Worm (Caenorhabditis elegans): ENCODE results near the gene egl-20.

The egl-20 gene

ce11 chrIV:9802711-9803110 is 12.6 kb downstream of the egl-20 start, which contains the start of gene fat-3:
Gene fat-3 (plus strand): TSS chrIV:9803023.
- TF ChIP-seq snpc-4 (tag; optimal IDR thresholded peaks at IDR 0.05), result no peak
- TF ChIP-seq hlh-1 (tag; optimal IDR thresholded peaks at IDR 0.05), result no peak
- no peak for TF ChIP-seq M03D4.4 (tag; optimal IDR thresholded peaks at IDR 0.05)
- TF ChIP-seq mls-2 (tag; optimal IDR thresholded peaks at IDR 0.05), result no peak
- TF ChIP-seq ztf-11 (tag; optimal IDR thresholded peaks at IDR 0.05), result no peak
- TF ChIP-seq flh-1 (GFP tag; optimal IDR thresholded peaks at IDR 0.05), result no peak
- no peak for TF ChIP-seq sptf-1 (tag; optimal IDR thresholded peaks at IDR 0.05)
- TF ChIP-seq ceh-83 (GFP tag; optimal IDR thresholded peaks at IDR 0.05), result no peak

- TF ChIP-seq drap-1 (GFP tag; optimal IDR thresholded peaks at IDR 0.05) (no peak), M03D4.4 (tag; optimal IDR thresholded peaks at IDR 0.05) (no peak), lsy-2 (tag; optimal IDR thresholded peaks at IDR 0.05) (no peak), sptf-1 (tag; optimal IDR thresholded peaks at IDR 0.05) (no peak)
These were observed 13.9 kb downstream of the egl-20 start for ce11 chrIV:9801418-9801817.

- TF ChIP-seq lsy-2 (tag; optimal IDR thresholded peaks at IDR 0.05), result no peak
- TF ChIP-seq sptf-1 (tag; optimal IDR thresholded peaks at IDR 0.05), result no peak
- no peak for TF ChIP-seq mab-5 (tag; optimal IDR thresholded peaks at IDR 0.05)
- TF ChIP-seq sem-2 (GFP tag; optimal IDR thresholded peaks at IDR 0.05), result no peak
These were observed 15.7 kb downstream of the egl-20 start for ce11 chrIV:9799664-9800063.

ce11 chrIV:9799129-9799528 is 16.2 kb downstream of the egl-20 start, which contains the start of gene fat-4:
Gene fat-4 (plus strand): TSS chrIV:9799429.
- TF ChIP-seq mep-1 (tag; optimal IDR thresholded peaks at IDR 0.05) (no peak), blmp-1 (tag; optimal IDR thresholded peaks at IDR 0.05) (no peak), nhr-237 (tag; optimal IDR thresholded peaks at IDR 0.05) (no peak), ztf-11 (tag; optimal IDR thresholded peaks at IDR 0.05) (no peak), cnd-1 (tag; optimal IDR thresholded peaks at IDR 0.05) (no peak), mls-2 (tag; optimal IDR thresholded peaks at IDR 0.05) (no peak), nhr-76 (tag; optimal IDR thresholded peaks at IDR 0.05) (no peak), drap-1 (GFP tag; optimal IDR thresholded peaks at IDR 0.05) (no peak), nhr-28 (tag; optimal IDR thresholded peaks at IDR 0.05) (no peak), ceh-83 (GFP tag; optimal IDR thresholded peaks at IDR 0.05) (no peak), lin-32 (GFP tag; optimal IDR thresholded peaks at IDR 0.05) (no peak)

- no peak for TF ChIP-seq M03D4.4 (tag; optimal IDR thresholded peaks at IDR 0.05)
- TF ChIP-seq ces-1 (GFP tag; optimal IDR thresholded peaks at IDR 0.05), result peak; percentile 94
These were observed 17.0 kb downstream of the egl-20 start for ce11 chrIV:9798307-9798706.

- no peak for TF ChIP-seq blmp-1 (tag; optimal IDR thresholded peaks at IDR 0.05)
- peak; percentile 22 for TF ChIP-seq ces-1 (GFP tag; optimal IDR thresholded peaks at IDR 0.05)
- TF ChIP-seq unc-120 (tag; optimal IDR thresholded peaks at IDR 0.05; ENCODE audit: poor library complexity, severe bottlenecking), result no peak
These were observed 17.9 kb downstream of the egl-20 start, which contains the start of gene T13F2.2 for ce11 chrIV:9797304-9798003. Gene T13F2.2 (minus strand): TSS chrIV:9797354.

- TF ChIP-seq nhr-237 (tag; optimal IDR thresholded peaks at IDR 0.05) (no peak), nhr-2 (tag; optimal IDR thresholded peaks at IDR 0.05) (no peak), blmp-1 (tag; optimal IDR thresholded peaks at IDR 0.05) (no peak), nhr-12 (tag; optimal IDR thresholded peaks at IDR 0.05) (no peak), lsy-2 (tag; optimal IDR thresholded peaks at IDR 0.05) (no peak), pha-4 (tag; optimal IDR thresholded peaks at IDR 0.05) (no peak), mab-5 (tag; optimal IDR thresholded peaks at IDR 0.05) (no peak), bed-3 (GFP tag; optimal IDR thresholded peaks at IDR 0.05) (no peak), unc-39 (tag; optimal IDR thresholded peaks at IDR 0.05) (no peak), nhr-76 (tag; optimal IDR thresholded peaks at IDR 0.05) (no peak), sem-2 (GFP tag; optimal IDR thresholded peaks at IDR 0.05) (no peak), elt-3 (tag; optimal IDR thresholded peaks at IDR 0.05) (no peak), lin-13 (tag; optimal IDR thresholded peaks at IDR 0.05) (no peak), ham-2 (GFP tag; optimal IDR thresholded peaks at IDR 0.05) (no peak), lin-32 (GFP tag; optimal IDR thresholded peaks at IDR 0.05) (no peak), nhr-28 (tag; optimal IDR thresholded peaks at IDR 0.05) (no peak), mls-2 (tag; optimal IDR thresholded peaks at IDR 0.05) (no peak), cnd-1 (tag; optimal IDR thresholded peaks at IDR 0.05) (no peak), flh-1 (GFP tag; optimal IDR thresholded peaks at IDR 0.05) (no peak), ztf-11 (tag; optimal IDR thresholded peaks at IDR 0.05) (no peak)
These were observed 18.8 kb downstream of the egl-20 start, which contains the start of gene pis-1 for ce11 chrIV:9796494-9796893. Gene pis-1 (minus strand): TSS chrIV:9796594.

All from whole organism, mixed stage, embryonic.